Worm (Caenorhabditis elegans) whole organism, L1 larva: ENCODE results near the gene ZK721.4.

Experiments
- C34B4.2 ChIP-seq: sonication (generic microtip); optimal IDR thresholded peaks from 2 replicates; lab custom pipeline; 2017; ENCODE audit warnings: mild to moderate bottlenecking, missing genetic modification characterization, missing compliant biosample characterization
- F16B12.6 ChIP-seq: fragments of 150-350 bp; optimal IDR thresholded peaks from 2 replicates; lab custom pipeline; 2014; ENCODE audit warnings: missing biosample characterization, missing genetic modification characterization
- alr-1 ChIP-seq: fragments of 200-800 bp; sonication (Bioruptor generic); optimal IDR thresholded peaks from 2 replicates; lab custom pipeline; 2018; ENCODE audit warnings: borderline replicate concordance, mild to moderate bottlenecking, missing genetic modification characterization, missing compliant biosample characterization
- ama-1 ChIP-seq: fragments of 150-350 bp; optimal IDR thresholded peaks from 2 replicates; lab custom pipeline; 2014
- blmp-1 ChIP-seq: fragments of 150-350 bp; optimal IDR thresholded peaks from 2 replicates; lab custom pipeline; 2014; ENCODE audit warnings: missing biosample characterization, missing genetic modification characterization
- ceh-82 ChIP-seq, 3 experiments: fragments of 150-350 bp in 1 of 3; sonication (generic microtip) in 2 of 3; optimal IDR thresholded peaks; 2 replicates each; lab custom pipeline; 2014 to 2017; ENCODE audit warnings: missing biosample characterization in 3 of 3, missing genetic modification characterization in 3 of 3
- ceh-88 ChIP-seq: fragments of 200-800 bp; sonication (Bioruptor generic); IDR thresholded peaks from 2 replicates; pipeline ENCODE4 v1.3.6; 2022; ENCODE audit warnings: missing genetic modification characterization, missing compliant biosample characterization
- ces-1 ChIP-seq: fragments of 150-350 bp; optimal IDR thresholded peaks from 2 replicates; lab custom pipeline; 2014; ENCODE audit warnings: missing biosample characterization, missing genetic modification reagents, missing genetic modification characterization
- dpl-1 ChIP-seq, 3 experiments: fragments of 150-350 bp in 2 of 3; sonication (generic microtip) in 1 of 3; optimal IDR thresholded peaks; 2 replicates each; lab custom pipeline; 2014 to 2017; ENCODE audit warnings: missing biosample characterization in 3 of 3, missing genetic modification characterization in 3 of 3, missing genetic modification reagents in 3 of 3
- dsc-1 ChIP-seq: sonication (generic microtip); optimal IDR thresholded peaks from 2 replicates; lab custom pipeline; 2016; ENCODE audit warnings: mild to moderate bottlenecking, missing genetic modification characterization, missing compliant biosample characterization
- efl-1 ChIP-seq, 4 experiments: fragments of 150-350 bp; optimal IDR thresholded peaks in 3 of 4; peaks in 1 of 4; 1 replicate in 1 of 4; 2 replicates in 3 of 4; lab custom pipeline; 2014; ENCODE audit warnings: missing biosample characterization in 2 of 4, missing genetic modification characterization in 2 of 4, missing genetic modification reagents in 2 of 4
- efl-3 ChIP-seq: fragments of 200-800 bp; sonication (Bioruptor generic); optimal IDR thresholded peaks from 2 replicates; lab custom pipeline; 2018; ENCODE audit warnings: mild to moderate bottlenecking, missing genetic modification characterization, missing compliant biosample characterization
- egl-13 ChIP-seq: sonication (generic microtip); optimal IDR thresholded peaks from 2 replicates; lab custom pipeline; 2016; ENCODE audit warnings: missing genotype, missing genetic modification reagents, missing genetic modification characterization, missing compliant biosample characterization
- elt-2 ChIP-seq: sonication (generic microtip); optimal IDR thresholded peaks from 2 replicates; lab custom pipeline; 2016; ENCODE audit warnings: missing genetic modification characterization, mild to moderate bottlenecking, inconsistent platforms, missing compliant biosample characterization, missing genetic modification reagents
- fkh-10 ChIP-seq: sonication (generic microtip); optimal IDR thresholded peaks from 2 replicates; lab custom pipeline; 2017; ENCODE audit warnings: missing biosample characterization, missing genetic modification reagents, missing genetic modification characterization
- hlh-17 ChIP-seq: fragments of 200-800 bp; sonication (Bioruptor generic); optimal IDR thresholded peaks from 2 replicates; lab custom pipeline; 2018; ENCODE audit warnings: missing genetic modification characterization, mild to moderate bottlenecking, missing compliant biosample characterization, moderate library complexity, borderline replicate concordance
- hlh-4 ChIP-seq: sonication (generic microtip); optimal IDR thresholded peaks from 2 replicates; lab custom pipeline; 2016; ENCODE audit warnings: mild to moderate bottlenecking, missing genetic modification characterization, missing compliant biosample characterization
- jun-1 ChIP-seq: fragments of 150-350 bp; optimal IDR thresholded peaks from 2 replicates; lab custom pipeline; 2014; ENCODE audit warnings: missing biosample characterization, missing genetic modification reagents, missing genetic modification characterization
- lin-13 ChIP-seq: fragments of 150-350 bp; optimal IDR thresholded peaks from 2 replicates; lab custom pipeline; 2014; ENCODE audit warnings: missing biosample characterization, missing genetic modification reagents, missing genetic modification characterization
- lin-14 ChIP-seq: fragments of 200-800 bp; sonication (Bioruptor generic); optimal IDR thresholded peaks from 2 replicates; lab custom pipeline; 2018; ENCODE audit warnings: mild to moderate bottlenecking, missing genetic modification characterization, moderate library complexity, missing compliant biosample characterization
- lin-35 ChIP-seq, 2 experiments: fragments of 150-350 bp; optimal IDR thresholded peaks; 2 replicates each; lab custom pipeline; 2014; ENCODE audit warnings: missing biosample characterization in 2 of 2, missing genetic modification characterization in 2 of 2, missing genetic modification reagents in 2 of 2
- lin-39 ChIP-seq: fragments of 150-350 bp; optimal IDR thresholded peaks from 2 replicates; lab custom pipeline; 2014; ENCODE audit warnings: missing biosample characterization, missing genetic modification reagents, missing genetic modification characterization
- lir-3 ChIP-seq: sonication (generic microtip); optimal IDR thresholded peaks from 2 replicates; lab custom pipeline; 2016; ENCODE audit warnings: mild to moderate bottlenecking, missing genetic modification characterization, moderate library complexity, missing compliant biosample characterization; ENCODE audit not compliant: poor library complexity
- mab-9 ChIP-seq: fragments of 200-800 bp; sonication (Bioruptor generic); IDR thresholded peaks from 2 replicates; pipeline ENCODE4 v1.3.6; 2022; ENCODE audit warnings: missing genetic modification reagents, missing genetic modification characterization, missing compliant biosample characterization
- mef-2 ChIP-seq: fragments of 150-350 bp; optimal IDR thresholded peaks from 2 replicates; lab custom pipeline; 2014; ENCODE audit warnings: missing biosample characterization, missing genetic modification characterization
- mep-1 ChIP-seq: fragments of 150-350 bp; optimal IDR thresholded peaks from 2 replicates; lab custom pipeline; 2014; ENCODE audit warnings: missing biosample characterization, missing genetic modification characterization
- nhr-19 ChIP-seq: fragments of 200-800 bp; sonication (Bioruptor generic); conservative IDR thresholded peaks from 2 replicates; pipeline ENCODE4 v1.3.6; 2022; ENCODE audit warnings: missing genetic modification characterization, missing compliant biosample characterization
- nhr-237 ChIP-seq: fragments of 150-350 bp; optimal IDR thresholded peaks from 2 replicates; lab custom pipeline; 2014; ENCODE audit warnings: missing biosample characterization, missing genetic modification characterization
- nhr-28 ChIP-seq: fragments of 150-350 bp; optimal IDR thresholded peaks from 2 replicates; lab custom pipeline; 2014; ENCODE audit warnings: missing biosample characterization, missing genetic modification characterization
- nhr-47 ChIP-seq: sonication (generic microtip); optimal IDR thresholded peaks from 2 replicates; lab custom pipeline; 2016; ENCODE audit warnings: mild to moderate bottlenecking, missing genetic modification characterization, moderate library complexity, missing compliant biosample characterization
- nhr-71 ChIP-seq: sonication (generic microtip); optimal IDR thresholded peaks from 2 replicates; lab custom pipeline; 2016; ENCODE audit warnings: mild to moderate bottlenecking, missing genetic modification characterization, moderate library complexity, missing compliant biosample characterization
- nhr-77 ChIP-seq: fragments of 150-350 bp; optimal IDR thresholded peaks from 2 replicates; lab custom pipeline; 2014; ENCODE audit warnings: missing biosample characterization, missing genetic modification characterization
- nhr-84 ChIP-seq: sonication (generic microtip); optimal IDR thresholded peaks from 2 replicates; lab custom pipeline; 2017; ENCODE audit warnings: missing biosample characterization, missing genetic modification characterization
- pag-3 ChIP-seq: sonication (generic microtip); optimal IDR thresholded peaks from 2 replicates; lab custom pipeline; 2017; ENCODE audit warnings: missing genetic modification characterization, mild to moderate bottlenecking, missing compliant biosample characterization, antibody characterized with exemption, borderline replicate concordance; ENCODE audit not compliant: insufficient read depth
- pqm-1 ChIP-seq: sonication (generic microtip); optimal IDR thresholded peaks from 3 replicates; lab custom pipeline; 2017; ENCODE audit warnings: missing biosample characterization, missing genetic modification characterization
- rnt-1 ChIP-seq: sonication (generic microtip); optimal IDR thresholded peaks from 2 replicates; lab custom pipeline; 2016; ENCODE audit warnings: mild to moderate bottlenecking, missing genetic modification characterization, moderate library complexity, missing compliant biosample characterization
- snu-23 ChIP-seq: sonication (generic microtip); optimal IDR thresholded peaks from 2 replicates; lab custom pipeline; 2016; ENCODE audit warnings: missing genetic modification characterization, missing compliant biosample characterization
- sptf-1 ChIP-seq: fragments of 150-350 bp; optimal IDR thresholded peaks from 2 replicates; lab custom pipeline; 2014; ENCODE audit warnings: missing biosample characterization, missing genetic modification characterization
- sup-37 ChIP-seq: fragments of 200-800 bp; sonication (Bioruptor generic); optimal IDR thresholded peaks from 2 replicates; lab custom pipeline; 2018; ENCODE audit warnings: mild to moderate bottlenecking, missing genetic modification characterization, missing compliant biosample characterization
- tbx-2 ChIP-seq: sonication (generic microtip); optimal IDR thresholded peaks from 2 replicates; lab custom pipeline; 2016; ENCODE audit warnings: missing genetic modification characterization, missing compliant biosample characterization
- tlp-1 ChIP-seq: fragments of 150-350 bp; optimal IDR thresholded peaks from 2 replicates; lab custom pipeline; 2014; ENCODE audit warnings: missing biosample characterization, missing genetic modification characterization
- unc-130 ChIP-seq: fragments of 150-350 bp; optimal IDR thresholded peaks from 2 replicates; lab custom pipeline; 2017; ENCODE audit warnings: missing biosample characterization, missing genetic modification characterization, inconsistent platforms
- unc-62 ChIP-seq: fragments of 150-350 bp; optimal IDR thresholded peaks from 2 replicates; lab custom pipeline; 2014; ENCODE audit warnings: missing biosample characterization, missing genetic modification reagents, missing genetic modification characterization
- unc-86 ChIP-seq: sonication (generic microtip); optimal IDR thresholded peaks from 2 replicates; lab custom pipeline; 2016; ENCODE audit warnings: missing genetic modification characterization, missing compliant biosample characterization
- unc-98 ChIP-seq: fragments of 200-800 bp; sonication (Bioruptor generic); IDR thresholded peaks from 2 replicates; pipeline ENCODE4 v1.3.6; 2022; ENCODE audit warnings: missing genetic modification characterization, missing compliant biosample characterization
- xbp-1 ChIP-seq: sonication (generic microtip); optimal IDR thresholded peaks from 2 replicates; lab custom pipeline; 2016; ENCODE audit warnings: missing genetic modification characterization, missing compliant biosample characterization
- zip-4 ChIP-seq: fragments of 200-800 bp; sonication (Bioruptor generic); optimal IDR thresholded peaks from 2 replicates; lab custom pipeline; 2018; ENCODE audit warnings: mild to moderate bottlenecking, missing genetic modification characterization, moderate library complexity, missing compliant biosample characterization

The ZK721.4 gene

ce11 chrX:8787689-8788222, 9.1 kb downstream of the ZK721.4 start:
- no peak for TF ChIP-seq nhr-28
- TF ChIP-seq lin-35 (GFP tag; optimal IDR thresholded peaks at IDR 0.05; lab: Kevin White, UChicago), result no peak
- TF ChIP-seq pag-3 (tag; lab: Kevin White, UChicago), result peak; percentile 81
- no peak for TF ChIP-seq alr-1 (tag; lab: Kevin White, UChicago)
- peak; percentile 45 for TF ChIP-seq lin-14 (GFP tag; lab: Kevin White, UChicago)
- TF ChIP-seq efl-1 (optimal IDR thresholded peaks at IDR 0.05; lab: Kevin White, UChicago), result no peak
- no peak for TF ChIP-seq efl-1 (GFP tag; optimal IDR thresholded peaks at IDR 0.05 in 1 of 2; lab: Kevin White, UChicago)
- TF ChIP-seq xbp-1 (tag; lab: Kevin White, UChicago), result no peak
- no peak for TF ChIP-seq ama-1 (lab: Kevin White, UChicago)
- TF ChIP-seq rnt-1 (tag; lab: Kevin White, UChicago), result peak; percentile 44
- peak in 1 of 3 experiments; percentile 9 for TF ChIP-seq ceh-82 (tag; optimal IDR thresholded peaks at IDR 0.05; lab: Kevin White, UChicago)
- no peak for TF ChIP-seq blmp-1
- peak; percentile 7 for TF ChIP-seq lin-39 (tag; lab: Kevin White, UChicago)
- peak; percentile 20 for TF ChIP-seq nhr-71 (tag; lab: Kevin White, UChicago)
- no peak for TF ChIP-seq F16B12.6 (tag; lab: Kevin White, UChicago)
- no peak for TF ChIP-seq fkh-10 (GFP tag; lab: Kevin White, UChicago)

ce11 chrX:8789014-8789506, 10.4 kb downstream of the ZK721.4 start, which contains the start of gene unc-27:
Gene unc-27 (plus strand): TSS chrX:8789456.
- TF ChIP-seq nhr-84 (tag; lab: Kevin White, UChicago), result no peak
- TF ChIP-seq nhr-77, result no peak
- peak; percentile 57 for TF ChIP-seq nhr-19 (GFP tag; lab: Robert Waterston, UW)
- no peak for TF ChIP-seq unc-62 (GFP tag; lab: Kevin White, UChicago)
- TF ChIP-seq alr-1 (tag; lab: Kevin White, UChicago), result no peak
- TF ChIP-seq mab-9 (GFP tag; lab: Robert Waterston, UW), result no peak
- TF ChIP-seq sptf-1 (tag; lab: Kevin White, UChicago), result no peak
- TF ChIP-seq xbp-1 (tag; lab: Kevin White, UChicago), result no peak
- TF ChIP-seq C34B4.2 (tag; lab: Kevin White, UChicago), result no peak
- TF ChIP-seq efl-3 (GFP tag; lab: Kevin White, UChicago), result no peak
- TF ChIP-seq tlp-1 (tag; lab: Kevin White, UChicago), result no peak
- no peak for TF ChIP-seq hlh-17 (GFP tag; lab: Kevin White, UChicago)
- no peak for TF ChIP-seq efl-1 (optimal IDR thresholded peaks at IDR 0.05; lab: Kevin White, UChicago)
- no peak for TF ChIP-seq efl-1 (GFP tag; optimal IDR thresholded peaks at IDR 0.05 in 1 of 2; lab: Kevin White, UChicago)
- no peak for TF ChIP-seq hlh-4 (tag; lab: Kevin White, UChicago)
- no peak for TF ChIP-seq pqm-1
- TF ChIP-seq egl-13, result no peak
- TF ChIP-seq dpl-1 (GFP tag; optimal IDR thresholded peaks at IDR 0.05; lab: Kevin White, UChicago), result no peak
- TF ChIP-seq zip-4, result no peak
- TF ChIP-seq nhr-28, result no peak
- TF ChIP-seq ceh-88 (GFP tag; lab: Robert Waterston, UW), result no peak
- no peak for TF ChIP-seq lin-35 (GFP tag; optimal IDR thresholded peaks at IDR 0.05; lab: Kevin White, UChicago)
- peak; percentile 76 for TF ChIP-seq lin-14 (GFP tag; lab: Kevin White, UChicago)
- peak; percentile 74 for TF ChIP-seq nhr-71 (tag; lab: Kevin White, UChicago)
- TF ChIP-seq ces-1, result no peak
- TF ChIP-seq mep-1 (tag; lab: Kevin White, UChicago), result no peak
- TF ChIP-seq tbx-2 (tag; lab: Kevin White, UChicago), result no peak
- no peak for TF ChIP-seq blmp-1
- TF ChIP-seq lir-3 (tag; lab: Kevin White, UChicago), result no peak
- no peak for TF ChIP-seq F16B12.6 (tag; lab: Kevin White, UChicago)
- no peak for TF ChIP-seq unc-86
- TF ChIP-seq dsc-1, result peak; percentile 82
- TF ChIP-seq nhr-237 (tag; lab: Kevin White, UChicago), result no peak
- no peak for TF ChIP-seq jun-1 (tag; lab: Kevin White, UChicago)
- TF ChIP-seq sup-37 (GFP tag; lab: Kevin White, UChicago), result no peak
- TF ChIP-seq mef-2 (tag; lab: Kevin White, UChicago), result no peak
- peak; percentile 92 for TF ChIP-seq pag-3 (tag; lab: Kevin White, UChicago)
- TF ChIP-seq snu-23, result peak; percentile 14
- TF ChIP-seq unc-98 (GFP tag; lab: Robert Waterston, UW), result no peak
- no peak for TF ChIP-seq lin-13
- no peak for TF ChIP-seq elt-2
- TF ChIP-seq ama-1 (lab: Kevin White, UChicago), result no peak
- peak; percentile 25 for TF ChIP-seq unc-130 (tag; lab: Kevin White, UChicago)
- TF ChIP-seq nhr-47 (tag; lab: Kevin White, UChicago), result no peak
